Worm (Caenorhabditis elegans) whole organism, midembryonic: ENCODE data around the gene ZK54.3.

ENCODE experiments used
- T22C8.4 ChIP-seq: fragments of 200-800 bp; sonication (Bioruptor generic); IDR thresholded peaks from 2 replicates; pipeline ENCODE4 v1.3.6; 2022; ENCODE audit warnings: missing genetic modification characterization, missing compliant biosample characterization
- cog-1 ChIP-seq: sonication (generic microtip); optimal IDR thresholded peaks from 2 replicates; lab custom pipeline; 2016; ENCODE audit warnings: missing genetic modification characterization, missing compliant biosample characterization
- flt-1 ChIP-seq: fragments of 200-800 bp; sonication (Bioruptor generic); IDR thresholded peaks from 2 replicates; pipeline ENCODE4 v1.3.6; 2022; ENCODE audit warnings: missing genetic modification characterization, missing compliant biosample characterization
- klf-2 ChIP-seq: fragments of 200-800 bp; sonication (Bioruptor generic); conservative IDR thresholded peaks from 2 replicates; pipeline ENCODE4 v1.3.6; 2022; ENCODE audit warnings: missing genetic modification reagents, missing genetic modification characterization, missing compliant biosample characterization
- med-1 ChIP-seq: sonication (generic microtip); optimal IDR thresholded peaks from 2 replicates; lab custom pipeline; 2017; ENCODE audit warnings: missing genetic modification characterization, mild to moderate bottlenecking, missing compliant biosample characterization, antibody characterized with exemption, missing genetic modification reagents; ENCODE audit not compliant: insufficient read depth
- ref-1 ChIP-seq: fragments of 200-800 bp; sonication (Bioruptor generic); conservative IDR thresholded peaks from 2 replicates; pipeline ENCODE4 v1.3.6; 2022; ENCODE audit warnings: missing genetic modification reagents, missing genetic modification characterization, missing compliant biosample characterization
- tab-1 ChIP-seq: fragments of 200-800 bp; sonication (Bioruptor generic); IDR thresholded peaks from 2 replicates; pipeline ENCODE4 v1.3.6; 2022; ENCODE audit warnings: missing genetic modification characterization, missing compliant biosample characterization
- ztf-23 ChIP-seq: fragments of 200-800 bp; sonication (Bioruptor generic); IDR thresholded peaks from 2 replicates; pipeline ENCODE4 v1.3.6; 2022; ENCODE audit warnings: missing genetic modification reagents, missing genetic modification characterization, missing compliant biosample characterization
- ztf-29 ChIP-seq: fragments of 200-800 bp; sonication (Bioruptor generic); IDR thresholded peaks from 2 replicates; pipeline ENCODE4 v1.3.6; 2022; ENCODE audit warnings: missing genetic modification reagents, missing genetic modification characterization, missing compliant biosample characterization

ce11 chrX:17427778-17428177 lies 39.0 kb downstream of the ZK54.3 start:
- no peak for TF ChIP-seq tab-1
- no peak for TF ChIP-seq ztf-23 (GFP tag; lab: Robert Waterston, UW)
- TF ChIP-seq ztf-29 (GFP tag; lab: Robert Waterston, UW), result no peak
- no peak for TF ChIP-seq flt-1
- TF ChIP-seq T22C8.4 (GFP tag; lab: Robert Waterston, UW), result no peak
- no peak for TF ChIP-seq med-1 (GFP tag; lab: Kevin White, UChicago)
- TF ChIP-seq ref-1 (GFP tag; lab: Robert Waterston, UW), result no peak
- TF ChIP-seq klf-2, result no peak
- TF ChIP-seq cog-1 (tag; lab: Kevin White, UChicago), result no peak
